Worm (Caenorhabditis elegans) whole organism, midembryonic: ENCODE results near the gene arrd-23.

Experiments
- cog-1 ChIP-seq: sonication (generic microtip); optimal IDR thresholded peaks from 2 replicates; lab custom pipeline; 2016; ENCODE audit warnings: missing genetic modification characterization, missing compliant biosample characterization
- flt-1 ChIP-seq: fragments of 200-800 bp; sonication (Bioruptor generic); IDR thresholded peaks from 2 replicates; pipeline ENCODE4 v1.3.6; 2022; ENCODE audit warnings: missing genetic modification characterization, missing compliant biosample characterization
- klf-2 ChIP-seq: fragments of 200-800 bp; sonication (Bioruptor generic); conservative IDR thresholded peaks from 2 replicates; pipeline ENCODE4 v1.3.6; 2022; ENCODE audit warnings: missing genetic modification reagents, missing genetic modification characterization, missing compliant biosample characterization

ce11 chrX:4900685-4901084 lies 14.9 kb downstream of the arrd-23 start, which contains the start of gene T07F12.4:
- TF ChIP-seq cog-1 (tag; lab: Kevin White, UChicago), result no peak
- no peak for TF ChIP-seq klf-2 (GFP tag; lab: Robert Waterston, UW)
- TF ChIP-seq flt-1, result no peak
